Worm (Caenorhabditis elegans): Measurements from ENCODE around the gene mdt-28.
"Not testable (repeated sequence)": the region's sequence is repeated elsewhere in the genome, so short reads cannot be mapped to it uniquely, and the experiment has no call there.

mdt-28 gene

ce11 chrV:15602253-15602652, 27.0 kb upstream of the mdt-28 start, which contains the start of gene fbxa-152:
Gene fbxa-152, minus strand, starts transcription at chrV:15602353.
- TF ChIP-seq nhr-23 (tag; optimal IDR thresholded peaks at IDR 0.05) (no peak), nhr-28 (tag; optimal IDR thresholded peaks at IDR 0.05) (no peak), snpc-4 (tag; optimal IDR thresholded peaks at IDR 0.05) (no peak), lin-39 (tag; optimal IDR thresholded peaks at IDR 0.05) (no peak), ztf-11 (tag; optimal IDR thresholded peaks at IDR 0.05) (no peak), pqm-1 (tag; optimal IDR thresholded peaks at IDR 0.05) (no peak), nhr-11 (tag; optimal IDR thresholded peaks at IDR 0.05) (no peak), egl-5 (tag; optimal IDR thresholded peaks at IDR 0.05) (no peak), nhr-25 (tag; optimal IDR thresholded peaks at IDR 0.05) (no peak), eor-1 (tag; optimal IDR thresholded peaks at IDR 0.05) (no peak), lsy-12 (tag; optimal IDR thresholded peaks at IDR 0.05) (no peak), nhr-43 (tag; optimal IDR thresholded peaks at IDR 0.05; ENCODE audit: poor library complexity, severe bottlenecking) (no peak), lin-15B (tag; optimal IDR thresholded peaks at IDR 0.05) (no peak), jun-1 (tag; optimal IDR thresholded peaks at IDR 0.05) (no peak)

ce11 chrV:15599762-15600161, 24.6 kb upstream of the mdt-28 start, which contains the start of gene B0391.14:
Gene B0391.14, minus strand, starts transcription at chrV:15599862.
- not testable (repeated sequence) for TF ChIP-seq ZK546.5, lin-39, mdl-1 (tag; optimal IDR thresholded peaks at IDR 0.05)

ce11 chrV:15594573-15594972, 19.4 kb upstream of the mdt-28 start, which contains the start of gene fbxa-139:
Gene fbxa-139, minus strand, starts transcription at chrV:15594673.
- TF ChIP-seq ceh-16 (tag; optimal IDR thresholded peaks at IDR 0.05) (no peak), egl-5 (tag; optimal IDR thresholded peaks at IDR 0.05) (no peak), nhr-12 (tag; optimal IDR thresholded peaks at IDR 0.05) (no peak), ztf-4 (tag; optimal IDR thresholded peaks at IDR 0.05) (no peak), elt-1 (tag; optimal IDR thresholded peaks at IDR 0.05) (no peak), mml-1 (tag; optimal IDR thresholded peaks at IDR 0.05) (no peak), skn-1 (tag; optimal IDR thresholded peaks at IDR 0.05) (no peak), unc-62 (GFP tag; optimal IDR thresholded peaks at IDR 0.05) (no peak), lsy-12 (tag; optimal IDR thresholded peaks at IDR 0.05) (no peak), daf-12 (tag; optimal IDR thresholded peaks at IDR 0.05) (no peak), nhr-67 (tag; optimal IDR thresholded peaks at IDR 0.05) (no peak), ceh-28 (tag; optimal IDR thresholded peaks at IDR 0.05) (no peak), mdl-1 (tag; optimal IDR thresholded peaks at IDR 0.05) (no peak), sea-2 (GFP tag; optimal IDR thresholded peaks at IDR 0.05) (no peak), unc-39 (tag; optimal IDR thresholded peaks at IDR 0.05) (no peak), ama-1 (optimal IDR thresholded peaks at IDR 0.05) (no peak), ztf-11 (tag; optimal IDR thresholded peaks at IDR 0.05) (no peak), lin-39 (tag; optimal IDR thresholded peaks at IDR 0.05) (no peak), ceh-9 (tag; optimal IDR thresholded peaks at IDR 0.05) (no peak)

ce11 chrV:15590183-15590667, 15.0 kb upstream of the mdt-28 start, which contains the start of gene F28F8.7:
Gene F28F8.7, minus strand, starts transcription at chrV:15590617.
- TF ChIP-seq elt-2 (tag; optimal IDR thresholded peaks at IDR 0.05) (peak; percentile 86), lin-15B (tag; optimal IDR thresholded peaks at IDR 0.05) (peak; percentile 51), nhr-43 (tag; optimal IDR thresholded peaks at IDR 0.05; ENCODE audit: poor library complexity, severe bottlenecking) (peak; percentile 19), R02D3.7 (tag; optimal IDR thresholded peaks at IDR 0.05) (peak; percentile 60), pqm-1 (tag; optimal IDR thresholded peaks at IDR 0.05) (peak; percentile 25), nhr-11 (tag; optimal IDR thresholded peaks at IDR 0.05) (peak; percentile 2), lsy-12 (tag; optimal IDR thresholded peaks at IDR 0.05) (peak; percentile 51)

- peak; percentile 54 for TF ChIP-seq nfya-1 (tag; optimal IDR thresholded peaks at IDR 0.05; ENCODE audit: insufficient read depth)
These were observed 6.2 kb upstream of the mdt-28 start for ce11 chrV:15581440-15581839.

ce11 chrV:15578386-15578785, 3.2 kb upstream of the mdt-28 start, which contains the start of gene F28F8.9:
Gene F28F8.9, minus strand, starts transcription at chrV:15578673.
- TF ChIP-seq elt-3 (tag; optimal IDR thresholded peaks at IDR 0.05), result no peak
- no peak for TF ChIP-seq nhr-12 (tag; optimal IDR thresholded peaks at IDR 0.05)
- no peak for TF ChIP-seq snpc-4 (tag; optimal IDR thresholded peaks at IDR 0.05)
- TF ChIP-seq ceh-82 (tag; optimal IDR thresholded peaks at IDR 0.05), result no peak
- TF ChIP-seq sea-2 (GFP tag; optimal IDR thresholded peaks at IDR 0.05), result no peak
- no peak for TF ChIP-seq pqm-1 (tag; optimal IDR thresholded peaks at IDR 0.05)
- peak; percentile 52 for TF ChIP-seq nhr-23 (tag; optimal IDR thresholded peaks at IDR 0.05)
- TF ChIP-seq lin-39 (tag; optimal IDR thresholded peaks at IDR 0.05), result peak; percentile 31
- TF ChIP-seq lin-15B (tag; optimal IDR thresholded peaks at IDR 0.05), result peak; percentile 67
- TF ChIP-seq ceh-9 (tag; optimal IDR thresholded peaks at IDR 0.05), result no peak
- TF ChIP-seq nfya-1 (tag; optimal IDR thresholded peaks at IDR 0.05; ENCODE audit: insufficient read depth), result peak; percentile 56
- TF ChIP-seq nhr-11 (tag; optimal IDR thresholded peaks at IDR 0.05), result no peak
- TF ChIP-seq hmg-11 (tag; optimal IDR thresholded peaks at IDR 0.05), result peak; percentile 24
- TF ChIP-seq ztf-11 (tag; optimal IDR thresholded peaks at IDR 0.05), result no peak
- TF ChIP-seq aly-2 (tag; optimal IDR thresholded peaks at IDR 0.05), result no peak
- peak; percentile 19 for TF ChIP-seq nhr-43 (tag; optimal IDR thresholded peaks at IDR 0.05; ENCODE audit: poor library complexity, severe bottlenecking)
- TF ChIP-seq lsy-12 (tag; optimal IDR thresholded peaks at IDR 0.05), result no peak
- TF ChIP-seq ama-1 (optimal IDR thresholded peaks at IDR 0.05), result peak; percentile 18
- TF ChIP-seq egl-5 (tag; optimal IDR thresholded peaks at IDR 0.05), result no peak
- TF ChIP-seq elt-1 (tag; optimal IDR thresholded peaks at IDR 0.05), result no peak
- peak; percentile 91 for TF ChIP-seq R02D3.7 (tag; optimal IDR thresholded peaks at IDR 0.05)
- no peak for TF ChIP-seq daf-12 (tag; optimal IDR thresholded peaks at IDR 0.05)
- TF ChIP-seq unc-39 (tag; optimal IDR thresholded peaks at IDR 0.05), result no peak
- TF ChIP-seq pha-4 (tag; optimal IDR thresholded peaks at IDR 0.05), result peak; percentile 68

All from whole organism, L3 larva.